Worm (Caenorhabditis elegans): ENCODE results near the gene ugt-29.

Gene ugt-29

DNA sequence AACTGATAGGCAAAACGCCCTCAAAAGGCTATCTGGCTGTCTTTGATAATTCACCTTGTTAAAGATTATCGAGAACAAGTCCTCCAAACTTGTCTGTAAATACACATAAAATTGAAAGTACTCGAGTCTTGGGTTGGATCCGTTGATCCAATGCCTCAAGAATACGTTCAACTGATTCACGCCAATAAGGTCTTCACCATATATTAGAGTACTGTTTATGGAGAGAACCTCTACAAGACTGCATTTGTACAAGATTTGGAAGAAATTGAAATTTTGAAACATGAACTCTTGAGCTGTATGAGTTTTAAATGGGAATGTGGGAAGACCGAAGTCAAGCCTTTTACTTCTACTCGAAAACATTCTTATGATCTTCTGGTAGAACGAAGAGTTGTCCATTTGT, 23.5 kb upstream of the ugt-29 start:
- no peak for TF ChIP-seq tbx-37 (GFP tag; conservative IDR thresholded peaks at IDR 0.05)
- TF ChIP-seq B0310.2 (tag; optimal IDR thresholded peaks at IDR 0.05), result no peak
- TF ChIP-seq tra-4 (tag; optimal IDR thresholded peaks at IDR 0.05), result no peak
- TF ChIP-seq tbx-11 (GFP tag; IDR thresholded peaks at IDR 0.05), result no peak
- no peak for TF ChIP-seq flt-1 (GFP tag; IDR thresholded peaks at IDR 0.05)
- no peak for TF ChIP-seq aly-1 (tag; optimal IDR thresholded peaks at IDR 0.05)
- no peak for TF ChIP-seq F13C5.2 (tag; optimal IDR thresholded peaks at IDR 0.05)
- no peak for TF ChIP-seq hmbx-1 (tag; optimal IDR thresholded peaks at IDR 0.05)
- TF ChIP-seq hmg-4 (GFP tag; optimal IDR thresholded peaks at IDR 0.05), result no peak
- no peak for TF ChIP-seq scrt-1 (GFP tag; IDR thresholded peaks at IDR 0.05)
- TF ChIP-seq sea-1 (GFP tag; conservative IDR thresholded peaks at IDR 0.05), result no peak
- TF ChIP-seq pes-1 (GFP tag; IDR thresholded peaks at IDR 0.05), result no peak

DNA sequence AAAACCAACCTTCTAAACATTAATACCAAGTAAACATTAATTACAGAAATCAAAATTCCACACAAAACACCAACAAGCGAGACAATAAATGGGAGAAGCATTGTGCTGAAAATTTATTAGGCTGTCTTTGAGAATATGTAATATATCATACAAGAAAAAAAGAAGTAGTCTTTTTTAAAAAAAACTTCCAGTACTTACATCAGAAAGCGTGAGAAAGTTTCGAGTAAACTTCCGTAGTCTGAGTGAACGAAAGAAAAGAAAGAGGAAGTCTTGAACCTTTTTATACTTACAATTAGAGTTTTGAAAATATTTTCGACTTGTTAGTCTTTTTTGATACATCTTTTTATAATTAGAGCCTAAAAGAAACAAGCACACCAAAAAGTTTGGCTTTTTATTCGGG, 20.3 kb upstream of the ugt-29 start, which contains the start of gene srbc-40:
Gene srbc-40 (minus strand): TSS at position 101 of the 400 bp plus-strand sequence.
- no peak for TF ChIP-seq tra-4 (tag; optimal IDR thresholded peaks at IDR 0.05)
- TF ChIP-seq ceh-13 (GFP tag; optimal IDR thresholded peaks at IDR 0.05), result no peak
- no peak for TF ChIP-seq hmbx-1 (tag; optimal IDR thresholded peaks at IDR 0.05)

DNA sequence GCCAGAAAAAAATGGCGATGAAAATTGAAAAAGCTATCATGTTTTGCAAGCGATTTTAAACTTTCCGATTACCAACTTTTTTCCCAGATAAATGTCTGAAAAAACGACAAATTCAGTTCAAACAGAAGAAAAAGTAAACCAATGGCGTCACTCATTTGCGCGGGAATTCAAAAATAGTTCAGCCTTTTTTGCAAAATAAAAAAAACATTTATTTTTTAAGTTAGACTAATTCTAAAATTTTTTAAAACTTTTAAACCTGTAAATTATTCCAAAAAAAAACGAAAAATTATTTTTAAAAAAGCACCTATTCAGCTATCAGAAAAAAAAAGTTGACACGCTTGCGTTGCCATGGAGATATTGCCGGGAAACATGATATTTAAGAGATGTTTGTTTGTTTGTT, 13.5 kb upstream of the ugt-29 start, which contains the start of gene cyp-33C11:
Gene cyp-33C11 (minus strand): TSS at position 101 of the 400 bp plus-strand sequence.
- no peak for TF ChIP-seq ceh-36 (tag; optimal IDR thresholded peaks at IDR 0.05)
- no peak for TF ChIP-seq flt-1 (GFP tag; IDR thresholded peaks at IDR 0.05)
- no peak for TF ChIP-seq hnd-1 (tag; optimal IDR thresholded peaks at IDR 0.05)

DNA sequence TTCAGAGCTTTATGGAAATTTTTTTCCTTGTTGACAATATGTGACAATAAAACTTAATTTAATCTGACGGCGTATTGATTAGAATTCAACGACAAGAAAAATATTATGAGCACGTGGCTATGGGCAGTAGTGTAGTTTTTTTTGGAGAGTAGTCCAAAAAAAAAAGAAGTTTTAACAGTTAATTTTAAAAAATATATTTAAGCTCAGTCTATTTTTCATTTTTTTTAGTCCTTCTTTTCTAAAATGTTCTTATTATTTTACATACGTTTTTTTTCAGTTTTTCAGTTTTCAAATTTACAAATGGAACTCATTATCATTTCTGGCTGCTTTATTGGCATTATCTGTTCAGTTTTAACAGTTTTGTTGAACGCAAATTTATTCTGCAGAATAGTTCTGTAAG, 9.4 kb upstream of the ugt-29 start, which contains the start of gene srbc-39:
Gene srbc-39 (plus strand): TSS at position 301 of the 400 bp plus-strand sequence.
- TF ChIP-seq B0310.2 (tag; optimal IDR thresholded peaks at IDR 0.05), result no peak
- no peak for TF ChIP-seq hmbx-1 (tag; optimal IDR thresholded peaks at IDR 0.05)
- no peak for TF ChIP-seq ets-7 (tag; optimal IDR thresholded peaks at IDR 0.05)
- no peak for TF ChIP-seq hnd-1 (tag; optimal IDR thresholded peaks at IDR 0.05)
- no peak for TF ChIP-seq flt-1 (GFP tag; IDR thresholded peaks at IDR 0.05)
- TF ChIP-seq hmg-4 (GFP tag; optimal IDR thresholded peaks at IDR 0.05), result no peak
- no peak for TF ChIP-seq pes-1 (GFP tag; IDR thresholded peaks at IDR 0.05)
- TF ChIP-seq tra-4 (tag; optimal IDR thresholded peaks at IDR 0.05), result no peak
- TF ChIP-seq tbx-37 (GFP tag; conservative IDR thresholded peaks at IDR 0.05), result no peak
- TF ChIP-seq ceh-36 (tag; optimal IDR thresholded peaks at IDR 0.05), result no peak
- no peak for TF ChIP-seq F13C5.2 (tag; optimal IDR thresholded peaks at IDR 0.05)
- no peak for TF ChIP-seq sea-1 (GFP tag; conservative IDR thresholded peaks at IDR 0.05)

DNA sequence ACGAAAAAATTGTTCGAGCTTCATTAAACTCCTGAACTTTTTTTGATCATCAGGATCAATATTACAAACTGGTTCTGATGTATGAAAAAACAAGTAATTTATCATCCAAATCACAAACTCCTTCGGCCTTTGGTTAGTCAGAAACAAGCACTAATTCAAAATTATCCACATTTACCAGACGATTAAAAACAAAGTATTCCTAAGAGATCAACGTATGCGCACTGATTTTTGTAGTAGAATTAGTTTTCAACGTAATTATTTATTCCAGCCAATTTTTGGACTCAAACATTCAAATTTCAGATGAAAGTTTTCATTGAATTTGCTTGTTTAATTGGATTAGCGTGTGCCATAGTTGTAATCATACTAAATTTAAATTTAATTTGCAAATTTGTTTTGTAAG, 7.5 kb upstream of the ugt-29 start, which contains the start of gene srbc-38:
Gene srbc-38 (plus strand): TSS at position 301 of the 400 bp plus-strand sequence.
- TF ChIP-seq pes-1 (GFP tag; IDR thresholded peaks at IDR 0.05) (no peak), F13C5.2 (tag; optimal IDR thresholded peaks at IDR 0.05) (no peak), hnd-1 (tag; optimal IDR thresholded peaks at IDR 0.05) (no peak), hmg-4 (GFP tag; optimal IDR thresholded peaks at IDR 0.05) (no peak), tbx-11 (GFP tag; IDR thresholded peaks at IDR 0.05) (no peak), sea-1 (GFP tag; conservative IDR thresholded peaks at IDR 0.05) (no peak), aly-1 (tag; optimal IDR thresholded peaks at IDR 0.05) (no peak), ama-1 (optimal IDR thresholded peaks at IDR 0.05) (no peak), scrt-1 (GFP tag; IDR thresholded peaks at IDR 0.05) (no peak), hmbx-1 (tag; optimal IDR thresholded peaks at IDR 0.05) (no peak), tbx-37 (GFP tag; conservative IDR thresholded peaks at IDR 0.05) (no peak), flt-1 (GFP tag; IDR thresholded peaks at IDR 0.05) (no peak), ceh-36 (tag; optimal IDR thresholded peaks at IDR 0.05) (no peak), ceh-13 (GFP tag; optimal IDR thresholded peaks at IDR 0.05) (no peak), B0310.2 (tag; optimal IDR thresholded peaks at IDR 0.05) (no peak), ets-7 (tag; optimal IDR thresholded peaks at IDR 0.05) (no peak)

DNA sequence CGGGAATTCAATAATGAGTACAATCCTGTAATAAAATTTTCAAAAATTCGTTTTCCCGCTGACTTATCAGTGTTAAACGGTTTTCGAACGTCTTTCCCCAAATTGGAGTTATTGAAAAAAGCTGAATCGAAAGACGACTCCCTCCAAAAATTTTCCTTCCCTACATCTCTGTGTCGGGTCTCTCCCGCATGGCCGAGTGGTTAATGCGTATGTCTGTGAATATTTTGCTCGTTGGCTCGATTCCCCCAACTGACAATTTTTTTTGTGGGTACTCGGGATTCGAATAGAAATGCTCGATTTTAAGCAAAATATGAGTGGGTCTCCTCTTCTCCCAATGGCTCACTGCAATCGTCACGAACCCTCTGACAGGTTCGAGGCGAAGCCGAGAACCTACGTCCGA, 7.1 kb upstream of the ugt-29 start:
- TF ChIP-seq pes-1 (GFP tag; IDR thresholded peaks at IDR 0.05) (peak; percentile 78), flt-1 (GFP tag; IDR thresholded peaks at IDR 0.05) (peak; percentile 37; the same call in 1 of the 2 replicates), scrt-1 (GFP tag; IDR thresholded peaks at IDR 0.05) (peak; percentile 68; the same call in 1 of the 2 replicates), tbx-37 (GFP tag; conservative IDR thresholded peaks at IDR 0.05) (0 out of 2 replicates have a peak, but pooled peaks have one; percentile 4), tbx-11 (GFP tag; IDR thresholded peaks at IDR 0.05) (peak; percentile 27; the same call in 1 of the 2 replicates)

DNA sequence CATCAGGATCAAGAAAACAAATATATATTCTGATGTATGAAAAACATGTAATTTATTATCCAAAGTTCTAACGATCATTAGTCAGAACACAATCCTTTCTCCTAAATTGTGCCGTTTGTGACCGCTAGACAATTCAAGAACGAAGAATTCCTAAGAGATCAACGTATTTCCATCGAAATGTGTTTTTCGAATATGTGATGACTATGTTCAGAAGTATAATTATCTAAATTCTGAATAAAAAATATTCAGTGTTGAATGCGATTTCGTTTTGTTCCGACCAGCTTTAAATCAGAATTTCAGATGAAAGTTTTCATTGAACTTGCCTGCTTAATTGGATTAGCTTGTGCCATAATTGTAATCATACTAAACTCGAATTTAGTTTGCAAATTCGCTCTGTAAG, 2.9 kb upstream of the ugt-29 start, which contains the start of gene srbc-37:
Gene srbc-37 (plus strand): TSS at position 301 of the 400 bp plus-strand sequence.
- no peak for TF ChIP-seq ets-7 (tag; optimal IDR thresholded peaks at IDR 0.05)

DNA sequence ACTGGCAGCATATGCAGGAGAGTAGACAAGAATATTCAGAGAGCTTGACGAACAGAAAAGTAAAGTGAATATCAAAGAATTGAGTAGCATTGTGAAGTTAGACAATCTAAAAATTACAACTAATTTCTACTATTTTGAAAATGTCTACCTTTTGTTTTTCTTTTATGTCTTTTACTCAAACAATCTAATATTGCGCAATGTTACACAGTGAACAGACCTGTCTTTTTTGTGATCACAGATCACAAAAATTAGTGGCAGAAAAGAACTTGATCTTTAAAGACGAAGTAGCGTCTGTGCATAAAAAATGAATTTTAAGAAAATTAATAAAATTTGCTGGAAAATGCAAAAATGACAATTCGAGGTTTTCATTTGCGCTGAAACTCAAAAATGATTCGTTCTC, 338 bp downstream of the ugt-29 start:
- TF ChIP-seq flt-1 (GFP tag; IDR thresholded peaks at IDR 0.05), result no peak
- no peak for TF ChIP-seq tbx-11 (GFP tag; IDR thresholded peaks at IDR 0.05)
- TF ChIP-seq scrt-1 (GFP tag; IDR thresholded peaks at IDR 0.05), result no peak
- no peak for TF ChIP-seq hmbx-1 (tag; optimal IDR thresholded peaks at IDR 0.05)
- TF ChIP-seq hmg-4 (GFP tag; optimal IDR thresholded peaks at IDR 0.05), result no peak
- no peak for TF ChIP-seq B0310.2 (tag; optimal IDR thresholded peaks at IDR 0.05)
- TF ChIP-seq ceh-36 (tag; optimal IDR thresholded peaks at IDR 0.05), result no peak
- no peak for TF ChIP-seq pes-1 (GFP tag; IDR thresholded peaks at IDR 0.05)
- no peak for TF ChIP-seq ets-7 (tag; optimal IDR thresholded peaks at IDR 0.05)
- no peak for TF ChIP-seq sea-1 (GFP tag; conservative IDR thresholded peaks at IDR 0.05)
- TF ChIP-seq tbx-37 (GFP tag; conservative IDR thresholded peaks at IDR 0.05), result no peak
- TF ChIP-seq F13C5.2 (tag; optimal IDR thresholded peaks at IDR 0.05), result no peak
- no peak for TF ChIP-seq ama-1 (optimal IDR thresholded peaks at IDR 0.05)
- no peak for TF ChIP-seq hnd-1 (tag; optimal IDR thresholded peaks at IDR 0.05)
- TF ChIP-seq tra-4 (tag; optimal IDR thresholded peaks at IDR 0.05), result no peak
- TF ChIP-seq aly-1 (tag; optimal IDR thresholded peaks at IDR 0.05), result no peak
- TF ChIP-seq ceh-13 (GFP tag; optimal IDR thresholded peaks at IDR 0.05), result no peak
